Fruit fly (Drosophila melanogaster): ENCODE measurements around the gene tub.

Gene tub

dm6 chr3R:4387490-4387889 lies at the start of gene tub:
tub (plus strand) TSS chr3R:4387742.
- TF ChIP-seq usp (GFP tag; optimal IDR thresholded peaks at IDR 0.05) (no peak), pan (optimal IDR thresholded peaks at IDR 0.05) (no peak), EcR (GFP tag; optimal IDR thresholded peaks at IDR 0.05) (no peak), CG8478 (optimal IDR thresholded peaks at IDR 0.05) (no peak), Dll (optimal IDR thresholded peaks at IDR 0.05) (no peak), psq (optimal IDR thresholded peaks at IDR 0.05) (no peak)

dm6 chr3R:4340174-4340573 lies 47.4 kb upstream of the tub start:
- no peak for TF ChIP-seq Dll (optimal IDR thresholded peaks at IDR 0.05)

- TF ChIP-seq usp (GFP tag; optimal IDR thresholded peaks at IDR 0.05) (no peak), Dll (optimal IDR thresholded peaks at IDR 0.05) (no peak), psq (optimal IDR thresholded peaks at IDR 0.05) (no peak), EcR (GFP tag; optimal IDR thresholded peaks at IDR 0.05) (no peak), pan (optimal IDR thresholded peaks at IDR 0.05) (no peak), CG8478 (optimal IDR thresholded peaks at IDR 0.05) (no peak)
Observed at dm6 chr3R:4341177-4341576, 46.4 kb upstream of the tub start.

- no peak for TF ChIP-seq pan (optimal IDR thresholded peaks at IDR 0.05)
- TF ChIP-seq psq (optimal IDR thresholded peaks at IDR 0.05) = no peak
- no peak for TF ChIP-seq CG8478 (optimal IDR thresholded peaks at IDR 0.05)
- TF ChIP-seq usp (GFP tag; optimal IDR thresholded peaks at IDR 0.05) = no peak
- TF ChIP-seq Dll (optimal IDR thresholded peaks at IDR 0.05) = no peak
- TF ChIP-seq EcR (GFP tag; optimal IDR thresholded peaks at IDR 0.05) = no peak
Observed at dm6 chr3R:4346636-4347035, 40.9 kb upstream of the tub start, which contains the start of gene hkb. hkb (minus strand) TSS chr3R:4346646.

dm6 chr3R:4348197-4348814 lies 39.2 kb upstream of the tub start:
- TF ChIP-seq Dll (optimal IDR thresholded peaks at IDR 0.05) (no peak), pan (optimal IDR thresholded peaks at IDR 0.05) (no peak), EcR (GFP tag; optimal IDR thresholded peaks at IDR 0.05) (no peak), psq (optimal IDR thresholded peaks at IDR 0.05) (no peak), CG8478 (optimal IDR thresholded peaks at IDR 0.05) (no peak), usp (GFP tag; optimal IDR thresholded peaks at IDR 0.05) (no peak)

- no peak for TF ChIP-seq CG8478 (optimal IDR thresholded peaks at IDR 0.05)
- TF ChIP-seq usp (GFP tag; optimal IDR thresholded peaks at IDR 0.05) = no peak
- TF ChIP-seq pan (optimal IDR thresholded peaks at IDR 0.05) = no peak
- no peak for TF ChIP-seq Dll (optimal IDR thresholded peaks at IDR 0.05)
- no peak for TF ChIP-seq psq (optimal IDR thresholded peaks at IDR 0.05)
- no peak for TF ChIP-seq EcR (GFP tag; optimal IDR thresholded peaks at IDR 0.05)
Observed at dm6 chr3R:4350199-4350598, 37.3 kb upstream of the tub start.

dm6 chr3R:4353569-4353968 lies 34.0 kb upstream of the tub start:
- TF ChIP-seq psq (optimal IDR thresholded peaks at IDR 0.05) (no peak), Dll (optimal IDR thresholded peaks at IDR 0.05) (no peak), pan (optimal IDR thresholded peaks at IDR 0.05) (no peak), EcR (GFP tag; optimal IDR thresholded peaks at IDR 0.05) (no peak), usp (GFP tag; optimal IDR thresholded peaks at IDR 0.05) (no peak), CG8478 (optimal IDR thresholded peaks at IDR 0.05) (no peak)

dm6 chr3R:4359625-4360024 lies 27.9 kb upstream of the tub start, which contains the start of gene CG1090:
CG1090 (plus strand) TSS chr3R:4359883.
- TF ChIP-seq EcR (GFP tag; optimal IDR thresholded peaks at IDR 0.05) (no peak), psq (optimal IDR thresholded peaks at IDR 0.05) (no peak), CG8478 (optimal IDR thresholded peaks at IDR 0.05) (no peak), pan (optimal IDR thresholded peaks at IDR 0.05) (no peak), usp (GFP tag; optimal IDR thresholded peaks at IDR 0.05) (no peak), Dll (optimal IDR thresholded peaks at IDR 0.05) (no peak)

dm6 chr3R:4360668-4361110 lies 26.9 kb upstream of the tub start:
- no peak for TF ChIP-seq CG8478 (optimal IDR thresholded peaks at IDR 0.05)
- no peak for TF ChIP-seq usp (GFP tag; optimal IDR thresholded peaks at IDR 0.05)
- peak; percentile 50 for TF ChIP-seq Dll (optimal IDR thresholded peaks at IDR 0.05)
- TF ChIP-seq EcR (GFP tag; optimal IDR thresholded peaks at IDR 0.05) = peak in 1 of 2 experiments; percentile 43

- TF ChIP-seq EcR (GFP tag; optimal IDR thresholded peaks at IDR 0.05) = no peak
Observed at dm6 chr3R:4362010-4362409, 25.5 kb upstream of the tub start.

- TF ChIP-seq usp (GFP tag; optimal IDR thresholded peaks at IDR 0.05) = no peak
- TF ChIP-seq pan (optimal IDR thresholded peaks at IDR 0.05) = peak; percentile 74
Observed at dm6 chr3R:4378363-4379354, 8.9 kb upstream of the tub start, which contains the start of gene Sfxn1-3. Sfxn1-3 (plus strand) TSS chr3R:4378600.

dm6 chr3R:4381079-4381919 lies 6.2 kb upstream of the tub start, which contains the start of gene Cont:
Cont (plus strand) TSS chr3R:4381306.
- TF ChIP-seq usp (GFP tag; optimal IDR thresholded peaks at IDR 0.05) = no peak
- no peak for TF ChIP-seq CG8478 (optimal IDR thresholded peaks at IDR 0.05)
- no peak for TF ChIP-seq pan (optimal IDR thresholded peaks at IDR 0.05)
- TF ChIP-seq psq (optimal IDR thresholded peaks at IDR 0.05) = no peak
- no peak for TF ChIP-seq EcR (GFP tag; optimal IDR thresholded peaks at IDR 0.05)
- no peak for TF ChIP-seq Dll (optimal IDR thresholded peaks at IDR 0.05)
